Fruit fly (Drosophila melanogaster): Measurements from ENCODE around the gene spn-A.
A peak's percentile ranks its signal among the peaks of the same experiment; 100 is the strongest.

The spn-A gene

dm6 chr3R:30051933-30052332 lies 3.9 kb downstream of the spn-A start, which contains the start of gene CG15528:
TSS of gene CG15528 (minus strand) at chr3R:30052112.
- TF ChIP-seq CG8478 (optimal IDR thresholded peaks at IDR 0.05) = no peak
- TF ChIP-seq CTCF (optimal IDR thresholded peaks at IDR 0.05) = no peak

dm6 chr3R:30050448-30050847 lies 5.4 kb downstream of the spn-A start:
- TF ChIP-seq CTCF (optimal IDR thresholded peaks at IDR 0.05) (no peak), CG8478 (optimal IDR thresholded peaks at IDR 0.05) (no peak)

DNA sequence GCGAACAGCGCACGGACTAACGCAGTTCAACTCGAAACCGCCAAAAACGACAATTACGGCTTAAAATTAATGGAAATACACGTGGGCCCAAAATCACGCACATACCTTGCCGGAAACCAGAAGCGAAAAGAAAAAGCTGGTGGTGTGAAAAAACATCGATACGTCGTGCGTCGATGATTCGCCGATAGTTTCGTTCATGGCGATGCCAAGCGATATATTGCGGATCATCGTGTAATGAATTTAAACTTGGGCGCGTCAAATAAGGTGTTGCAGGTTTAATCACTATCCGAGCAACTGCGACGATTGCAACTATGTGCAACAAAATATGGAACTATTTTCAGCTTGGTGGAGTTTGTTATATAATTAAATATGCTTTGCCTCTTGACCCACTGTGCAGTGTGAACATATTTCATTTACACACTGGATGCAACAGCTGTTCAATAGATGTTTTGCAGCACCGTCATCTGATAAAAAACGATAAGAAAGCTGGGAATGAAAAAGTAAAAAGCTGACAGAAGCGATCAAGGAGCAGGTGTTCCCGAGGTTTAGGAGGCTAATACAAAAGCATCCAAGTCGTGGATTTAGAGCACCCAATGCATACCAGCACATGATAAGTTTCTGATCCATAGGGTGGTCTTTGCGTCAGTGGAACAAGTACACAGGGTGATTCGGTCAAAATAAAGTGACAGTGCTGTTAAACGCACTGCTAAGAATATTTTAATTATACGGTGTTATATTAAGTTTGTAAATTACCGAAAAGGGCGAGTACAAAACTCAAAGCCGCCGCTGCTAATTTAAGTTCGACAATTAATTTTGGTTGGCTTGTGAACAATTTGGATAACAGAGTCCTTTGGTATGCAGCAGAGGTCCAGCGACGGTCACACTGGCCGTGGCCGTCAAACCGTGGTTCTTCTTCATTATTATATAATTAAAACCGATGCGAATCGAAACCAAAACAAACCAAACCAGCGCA lies 9.5 kb downstream of the spn-A start, which contains the start of the genes RpL32 and CG7943:
Gene RpL32 (minus strand): TSS at position 133 of the 973 bp plus-strand sequence.
Gene CG7943 (plus strand): TSS at position 442 of the 973 bp plus-strand sequence.
- TF ChIP-seq CTCF (optimal IDR thresholded peaks at IDR 0.05) = peak in 1 of 2 experiments; percentile 41
- TF ChIP-seq CG8478 (optimal IDR thresholded peaks at IDR 0.05) = no peak

dm6 chr3R:30043139-30043744 lies 12.6 kb downstream of the spn-A start, which contains the start of gene Sry-delta:
TSS of gene Sry-delta (plus strand) at chr3R:30043341.
- TF ChIP-seq CTCF (optimal IDR thresholded peaks at IDR 0.05) (peak; percentile 10 to 34), CG8478 (optimal IDR thresholded peaks at IDR 0.05) (no peak)

- TF ChIP-seq CTCF (optimal IDR thresholded peaks at IDR 0.05) (no peak), CG8478 (optimal IDR thresholded peaks at IDR 0.05) (no peak)
Measured at dm6 chr3R:30040879-30041278, 15.0 kb downstream of the spn-A start.

DNA sequence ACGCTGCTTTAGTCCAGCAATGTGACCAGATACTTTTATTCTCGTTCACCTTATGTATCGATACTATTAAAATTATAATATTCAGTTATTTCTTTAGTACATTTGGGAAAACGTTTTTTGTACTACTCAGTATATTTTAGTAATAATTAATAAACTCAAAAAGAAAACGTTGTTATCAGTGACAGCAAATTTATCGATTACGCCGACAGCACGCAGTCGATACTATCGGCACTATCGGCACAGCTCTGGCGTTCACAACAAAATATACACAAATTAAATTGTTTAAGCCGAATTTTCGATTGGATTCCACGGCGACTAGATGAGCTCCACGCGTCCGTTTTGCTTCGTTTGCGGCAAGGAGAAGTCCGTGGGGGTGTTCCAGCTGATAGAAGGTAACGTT lies 16.3 kb downstream of the spn-A start, which contains the start of the genes janA, Sry-alpha and Sry-beta:
Gene janA (minus strand): TSS at position 40 of the 400 bp plus-strand sequence.
Gene Sry-alpha (plus strand): TSS at position 226 of the 400 bp plus-strand sequence.
Gene Sry-beta (plus strand): TSS at position 226 of the 400 bp plus-strand sequence.
- TF ChIP-seq CG8478 (optimal IDR thresholded peaks at IDR 0.05) (no peak), CTCF (optimal IDR thresholded peaks at IDR 0.05) (no peak)

- no peak for TF ChIP-seq CTCF (optimal IDR thresholded peaks at IDR 0.05)
- no peak for TF ChIP-seq CG8478 (optimal IDR thresholded peaks at IDR 0.05)
Measured at dm6 chr3R:30038628-30039027, 17.2 kb downstream of the spn-A start, which contains the start of gene janB. TSS of gene janB (minus strand) at chr3R:30038728.

DNA sequence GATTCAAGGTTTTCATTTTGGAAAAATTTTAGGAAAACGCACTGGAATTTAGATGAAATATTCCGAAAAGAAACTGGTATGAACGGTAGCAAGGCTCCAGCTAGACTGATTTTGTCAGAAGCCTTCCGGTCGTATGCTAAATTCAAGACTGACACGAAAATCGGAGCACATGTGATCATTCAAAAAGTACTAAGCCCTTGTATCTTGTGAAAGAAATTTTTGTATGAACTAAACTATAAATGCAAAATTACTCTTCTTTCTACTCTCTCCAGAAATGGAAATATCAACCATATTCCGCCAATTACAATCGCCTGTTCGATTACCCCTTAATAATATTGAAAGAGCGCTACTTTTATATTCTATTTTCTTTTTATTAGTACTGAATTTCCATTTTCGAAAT lies 18.2 kb downstream of the spn-A start, which contains the start of gene ocn:
Gene ocn (minus strand): TSS at position 101 of the 400 bp plus-strand sequence.
- TF ChIP-seq CG8478 (optimal IDR thresholded peaks at IDR 0.05) = no peak
- no peak for TF ChIP-seq CTCF (optimal IDR thresholded peaks at IDR 0.05)

dm6 chr3R:30036609-30037008 lies 19.2 kb downstream of the spn-A start, which contains the start of gene ZIPIC:
TSS of gene ZIPIC (minus strand) at chr3R:30036870.
- TF ChIP-seq CTCF (optimal IDR thresholded peaks at IDR 0.05) (no peak), CG8478 (optimal IDR thresholded peaks at IDR 0.05) (no peak)

dm6 chr3R:30032281-30032680 lies 23.6 kb downstream of the spn-A start:
- TF ChIP-seq CG8478 (optimal IDR thresholded peaks at IDR 0.05) = no peak
- TF ChIP-seq CTCF (optimal IDR thresholded peaks at IDR 0.05) = no peak

- TF ChIP-seq CG8478 (optimal IDR thresholded peaks at IDR 0.05) (no peak), CTCF (optimal IDR thresholded peaks at IDR 0.05) (no peak)
Measured at dm6 chr3R:30030061-30030460, 25.8 kb downstream of the spn-A start.

dm6 chr3R:30023445-30023844 lies 32.4 kb downstream of the spn-A start:
- TF ChIP-seq CG8478 (optimal IDR thresholded peaks at IDR 0.05) (no peak), CTCF (optimal IDR thresholded peaks at IDR 0.05) (no peak)

dm6 chr3R:30022452-30023028 lies 33.3 kb downstream of the spn-A start, which contains the start of the genes RpS28a and Axn:
TSS of gene RpS28a (minus strand) at chr3R:30022648.
TSS of gene Axn (plus strand) at chr3R:30022842.
- peak; percentile 99 to 100 for TF ChIP-seq CTCF (optimal IDR thresholded peaks at IDR 0.05)
- no peak for TF ChIP-seq CG8478 (optimal IDR thresholded peaks at IDR 0.05)
